Worm (Caenorhabditis elegans) whole organism, L1 larva: ENCODE results near the gene arf-1.

Experiments
- fkh-4 ChIP-seq: sonication (generic microtip); optimal IDR thresholded peaks from 2 replicates; lab custom pipeline; 2016; ENCODE audit warnings: missing compliant biosample characterization, missing genetic modification characterization, borderline replicate concordance
- lin-15B ChIP-seq: fragments of 150-350 bp; sonication (generic microtip); optimal IDR thresholded peaks from 3 replicates; lab custom pipeline; 2014; ENCODE audit warnings: missing biosample characterization, missing genetic modification characterization

The arf-1 gene

ce11 chrIII:5763988-5764387 lies 49.3 kb downstream of the arf-1 start (continued):
- TF ChIP-seq fkh-4 (no peak), lin-15B (tag; lab: Kevin White, UChicago) (no peak)
